Worm (Caenorhabditis elegans) whole organism, L3 larva: ENCODE measurements around the gene str-261.

Experiments used
- egl-27 ChIP-seq: sonication (generic microtip); optimal IDR thresholded peaks from 4 replicates; lab custom pipeline; 2017; ENCODE audit warnings: missing biosample characterization, missing genetic modification reagents, missing genetic modification characterization
- fos-1 ChIP-seq: fragments of 150-350 bp; optimal IDR thresholded peaks from 2 replicates; lab custom pipeline; 2014; ENCODE audit warnings: missing biosample characterization, missing genetic modification characterization
- lin-39 ChIP-seq: fragments of 150-350 bp; optimal IDR thresholded peaks from 2 replicates; lab custom pipeline; 2018; ENCODE audit warnings: missing biosample characterization, missing genetic modification reagents, missing genetic modification characterization
- nhr-12 ChIP-seq: fragments of 150-350 bp; optimal IDR thresholded peaks from 2 replicates; lab custom pipeline; 2014; ENCODE audit warnings: missing biosample characterization, missing genetic modification characterization
- nhr-23 ChIP-seq: fragments of 150-350 bp; optimal IDR thresholded peaks from 2 replicates; lab custom pipeline; 2014; ENCODE audit warnings: missing biosample characterization, missing genetic modification reagents, missing genetic modification characterization
- nhr-25 ChIP-seq: sonication (generic microtip); optimal IDR thresholded peaks from 2 replicates; lab custom pipeline; 2017; ENCODE audit warnings: missing biosample characterization, missing genetic modification characterization
- nhr-76 ChIP-seq: fragments of 150-350 bp; sonication (generic microtip); optimal IDR thresholded peaks from 5 replicates; lab custom pipeline; 2014; ENCODE audit warnings: missing biosample characterization, missing genetic modification characterization
- pha-4 ChIP-seq: fragments of 150-350 bp; optimal IDR thresholded peaks from 2 replicates; lab custom pipeline; 2014; ENCODE audit warnings: missing biosample characterization, missing genetic modification reagents, missing genetic modification characterization
- ztf-11 ChIP-seq: fragments of 150-350 bp; optimal IDR thresholded peaks from 2 replicates; lab custom pipeline; 2014; ENCODE audit warnings: missing biosample characterization, missing genetic modification characterization

- TF ChIP-seq nhr-25 (tag; lab: Kevin White, UChicago) (no peak), egl-27 (no peak), nhr-23 (no peak), pha-4 (no peak), lin-39 (tag; lab: Kevin White, UChicago) (no peak), nhr-12 (no peak), nhr-76 (tag; lab: Kevin White, UChicago) (no peak), fos-1 (tag; lab: Kevin White, UChicago) (no peak), ztf-11 (no peak)
Measured at ce11 chrIII:11032872-11033271, 41.4 kb upstream of the str-261 start, which contains the start of gene Y48A6B.9.
